Worm (Caenorhabditis elegans) whole organism, L4 larva: ENCODE data around the gene F48F7.3.

Source experiments
- fkh-10 ChIP-seq: fragments of 150-350 bp; optimal IDR thresholded peaks from 2 replicates; lab custom pipeline; 2014; ENCODE audit warnings: missing biosample characterization, missing genetic modification reagents, missing genetic modification characterization
- lim-7 ChIP-seq: fragments of 200-800 bp; sonication (Bioruptor generic); IDR thresholded peaks from 2 replicates; pipeline ENCODE4 v1.3.6; 2022; ENCODE audit warnings: missing genetic modification characterization, missing compliant biosample characterization

DNA sequence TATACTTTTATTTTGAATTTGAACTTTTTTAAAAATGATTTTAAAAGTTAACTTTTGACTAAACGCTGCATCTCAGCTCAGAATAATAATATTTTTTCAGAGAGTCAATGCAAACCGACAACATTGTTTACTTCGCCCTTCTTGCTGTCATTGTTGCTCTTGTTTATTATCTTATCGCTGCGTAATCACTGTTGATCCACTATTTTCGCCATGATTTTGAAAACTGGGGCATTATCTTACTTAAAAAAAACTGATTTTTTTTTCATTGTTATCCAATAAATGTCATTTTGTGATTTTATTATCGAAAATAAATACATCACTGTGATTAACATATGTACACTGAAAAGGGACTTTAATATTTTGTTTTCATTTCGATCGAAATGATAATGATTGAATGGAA, 39.4 kb downstream of the F48F7.3 start:
- no peak for TF ChIP-seq lim-7
- TF ChIP-seq fkh-10 (GFP tag; lab: Kevin White, UChicago), result no peak
